Fruit fly (Drosophila melanogaster) whole organism, embryonic: ENCODE data around the gene CG31999.

ENCODE experiments used
- Blimp-1 ChIP-seq: fragments of 200-800 bp; sonication (Bioruptor generic); optimal IDR thresholded peaks from 3 replicates; lab custom pipeline; 2018; ENCODE audit warnings: missing biosample characterization, missing genetic modification characterization, mild to moderate bottlenecking, moderate library complexity, missing genetic modification reagents
- CG10431 ChIP-seq: fragments of 200-800 bp; sonication (Bioruptor generic); optimal IDR thresholded peaks from 3 replicates; lab custom pipeline; 2018; ENCODE audit warnings: missing biosample characterization, mild to moderate bottlenecking, missing genetic modification characterization
- CG10959 ChIP-seq: fragments of 200-800 bp; sonication (Bioruptor generic); IDR thresholded peaks from 2 replicates; pipeline ENCODE4 v1.3.6; 2022; ENCODE audit warnings: missing biosample characterization, missing genetic modification characterization
- CG11456 ChIP-seq: fragments of 200-800 bp; sonication (Bioruptor generic); IDR thresholded peaks from 3 replicates; pipeline ENCODE4 v1.3.6; 2022; ENCODE audit warnings: missing biosample characterization, missing genetic modification characterization
- CG12299 ChIP-seq: fragments of 200-800 bp; sonication (Bioruptor generic); optimal IDR thresholded peaks from 2 replicates; lab custom pipeline; 2018; ENCODE audit warnings: missing biosample characterization, mild to moderate bottlenecking, missing genetic modification characterization
- CG14860 ChIP-seq: fragments of 200-800 bp; sonication (Bioruptor generic); IDR thresholded peaks from 3 replicates; pipeline ENCODE4 v1.3.6; 2022; ENCODE audit warnings: missing biosample characterization, missing genetic modification characterization; ENCODE audit not compliant: partially characterized antibody
- CG16813 ChIP-seq: fragments of 200-800 bp; sonication (Bioruptor generic); IDR thresholded peaks from 3 replicates; pipeline ENCODE4 v1.3.6; 2022; ENCODE audit warnings: missing biosample characterization, missing genetic modification characterization; ENCODE audit not compliant: partially characterized antibody
- CG17186 ChIP-seq: fragments of 200-800 bp; sonication (Bioruptor generic); optimal IDR thresholded peaks from 3 replicates; lab custom pipeline; 2017; ENCODE audit warnings: missing biosample characterization, missing genetic modification reagents, missing genetic modification characterization
- CG17385 ChIP-seq: fragments of 200-800 bp; sonication (Bioruptor generic); optimal IDR thresholded peaks from 3 replicates; lab custom pipeline; 2018; ENCODE audit warnings: missing biosample characterization, mild to moderate bottlenecking, missing genetic modification characterization
- CG2875 ChIP-seq: fragments of 200-800 bp; sonication (Bioruptor generic); optimal IDR thresholded peaks from 2 replicates; lab custom pipeline; 2017; ENCODE audit warnings: missing biosample characterization, mild to moderate bottlenecking, missing genetic modification characterization, missing genetic modification reagents
- CG30020 ChIP-seq: fragments of 200-800 bp; optimal IDR thresholded peaks from 2 replicates; lab custom pipeline; 2019; ENCODE audit warnings: missing biosample characterization, mild to moderate bottlenecking, missing genetic modification characterization, moderate library complexity
- CG31224 ChIP-seq: fragments of 200-800 bp; sonication (Bioruptor generic); IDR thresholded peaks from 2 replicates; pipeline ENCODE4 v1.3.6; 2022; ENCODE audit warnings: missing biosample characterization, missing genetic modification characterization
- CG3838 ChIP-seq: fragments of 200-800 bp; sonication (Bioruptor generic); optimal IDR thresholded peaks from 3 replicates; lab custom pipeline; 2016; ENCODE audit warnings: missing biosample characterization, missing genetic modification characterization
- CG4328 ChIP-seq: fragments of 200-800 bp; sonication (Bioruptor generic); optimal IDR thresholded peaks from 3 replicates; lab custom pipeline; 2017; ENCODE audit warnings: missing biosample characterization, missing genetic modification reagents, missing genetic modification characterization
- CG6683 ChIP-seq: fragments of 200-800 bp; sonication (Bioruptor generic); optimal IDR thresholded peaks from 2 replicates; lab custom pipeline; 2017; ENCODE audit warnings: missing biosample characterization, mild to moderate bottlenecking, missing genetic modification characterization, missing genetic modification reagents
- CG7357 ChIP-seq: fragments of 200-800 bp; sonication (Bioruptor generic); IDR thresholded peaks from 3 replicates; pipeline ENCODE4 v1.3.6; 2022; ENCODE audit warnings: missing biosample characterization, missing genetic modification characterization
- Dad ChIP-seq: fragments of 200-800 bp; sonication (Bioruptor generic); optimal IDR thresholded peaks from 3 replicates; lab custom pipeline; 2016; ENCODE audit warnings: missing biosample characterization, missing genetic modification characterization
- Dek ChIP-seq: fragments of 200-800 bp; sonication (Bioruptor generic); optimal IDR thresholded peaks from 3 replicates; lab custom pipeline; 2019; ENCODE audit warnings: missing biosample characterization, mild to moderate bottlenecking, missing genetic modification characterization, moderate library complexity
- Dip2 ChIP-seq: fragments of 200-800 bp; sonication (Bioruptor generic); IDR thresholded peaks from 2 replicates; pipeline ENCODE4 v1.3.6; 2022; ENCODE audit warnings: missing biosample characterization, missing genetic modification characterization
- E2f1 ChIP-seq: fragments of 200-800 bp; sonication (Bioruptor generic); IDR thresholded peaks from 2 replicates; pipeline ENCODE4 v1.3.6; 2022; ENCODE audit warnings: missing biosample characterization, missing genetic modification characterization
- Hr51 ChIP-seq, 2 experiments: fragments of 200-800 bp; sonication (Bioruptor generic); optimal IDR thresholded peaks; 2 replicates in 1 of 2; 3 replicates in 1 of 2; lab custom pipeline; 2016 to 2018; ENCODE audit warnings: missing biosample characterization in 2 of 2, missing genetic modification characterization in 2 of 2, mild to moderate bottlenecking in 1 of 2, moderate library complexity in 1 of 2
- Hsf ChIP-seq: fragments of 200-800 bp; sonication (Bioruptor generic); optimal IDR thresholded peaks from 3 replicates; lab custom pipeline; 2016; ENCODE audit warnings: missing biosample characterization, missing genetic modification characterization
- MBD-R2 ChIP-seq: fragments of 200-800 bp; sonication (Bioruptor generic); IDR thresholded peaks from 2 replicates; pipeline ENCODE4 v1.3.6; 2022; ENCODE audit warnings: missing biosample characterization, missing genetic modification characterization
- Mes4 ChIP-seq: fragments of 200-800 bp; sonication (Bioruptor generic); optimal IDR thresholded peaks from 2 replicates; lab custom pipeline; 2016; ENCODE audit warnings: missing biosample characterization, missing genetic modification characterization
- NC2α ChIP-seq: fragments of 200-800 bp; sonication (Bioruptor generic); optimal IDR thresholded peaks from 2 replicates; lab custom pipeline; 2016; ENCODE audit warnings: missing biosample characterization, missing genetic modification characterization
- NFAT ChIP-seq: fragments of 200-800 bp; sonication (Bioruptor generic); IDR thresholded peaks from 2 replicates; pipeline ENCODE4 v1.3.6; 2022; ENCODE audit warnings: missing biosample characterization, missing genetic modification characterization
- Oaz ChIP-seq: fragments of 200-800 bp; sonication (Bioruptor generic); IDR thresholded peaks from 2 replicates; pipeline ENCODE4 v1.3.6; 2022; ENCODE audit warnings: missing biosample characterization, missing genetic modification characterization
- YL-1 ChIP-seq: fragments of 200-800 bp; sonication (Bioruptor generic); optimal IDR thresholded peaks from 3 replicates; lab custom pipeline; 2017; ENCODE audit warnings: missing biosample characterization, mild to moderate bottlenecking, missing genetic modification characterization
- ara ChIP-seq: fragments of 200-800 bp; sonication (Bioruptor generic); IDR thresholded peaks from 2 replicates; pipeline ENCODE4 v1.3.6; 2022; ENCODE audit warnings: missing biosample characterization, missing genetic modification characterization
- az2 ChIP-seq: fragments of 200-800 bp; sonication (Bioruptor generic); optimal IDR thresholded peaks from 3 replicates; lab custom pipeline; 2016; ENCODE audit warnings: missing biosample characterization, missing genetic modification characterization
- bbx ChIP-seq: fragments of 200-800 bp; sonication (Bioruptor generic); IDR thresholded peaks from 2 replicates; pipeline ENCODE4 v1.3.6; 2022; ENCODE audit warnings: missing biosample characterization, missing genetic modification characterization; ENCODE audit not compliant: partially characterized antibody
- br ChIP-seq: fragments of >200 bp; optimal IDR thresholded peaks from 2 replicates; lab custom pipeline; 2017
- crc ChIP-seq: fragments of 200-800 bp; sonication (Bioruptor generic); optimal IDR thresholded peaks from 2 replicates; lab custom pipeline; 2016; ENCODE audit warnings: missing biosample characterization, missing genetic modification characterization
- disco-r ChIP-seq: fragments of 200-800 bp; sonication (Bioruptor generic); optimal IDR thresholded peaks from 2 replicates; lab custom pipeline; 2016; ENCODE audit warnings: missing biosample characterization, missing genetic modification characterization
- dpn ChIP-seq, 2 experiments: fragments of 200-800 bp; sonication (Bioruptor generic); optimal IDR thresholded peaks; 3 replicates each; lab custom pipeline; 2016; ENCODE audit warnings: missing biosample characterization in 2 of 2, missing genetic modification characterization in 2 of 2
- gfzf ChIP-seq: fragments of 200-800 bp; sonication (Bioruptor generic); optimal IDR thresholded peaks from 2 replicates; lab custom pipeline; 2016; ENCODE audit warnings: missing biosample characterization, mild to moderate bottlenecking, missing genetic modification characterization, moderate library complexity
- hkb ChIP-seq, 2 experiments: fragments of 200-800 bp in 1 of 2; fragments of >200 bp in 1 of 2; sonication (Bioruptor generic) in 1 of 2; IDR thresholded peaks in 1 of 2; optimal IDR thresholded peaks in 1 of 2; 2 replicates each; pipeline versions ENCODE4 v1.3.6 to Lab custom; 2017 to 2022; ENCODE audit warnings: missing biosample characterization in 1 of 2, missing genetic modification characterization in 1 of 2
- lbe ChIP-seq: fragments of 200-800 bp; sonication (Bioruptor generic); optimal IDR thresholded peaks from 2 replicates; lab custom pipeline; 2016; ENCODE audit warnings: missing biosample characterization, mild to moderate bottlenecking, missing genetic modification characterization
- maf-S ChIP-seq: fragments of 200-800 bp; sonication (Bioruptor generic); optimal IDR thresholded peaks from 2 replicates; lab custom pipeline; 2016; ENCODE audit warnings: missing biosample characterization, missing genetic modification characterization
- nerfin-1 ChIP-seq: fragments of 200-800 bp; sonication (Bioruptor generic); optimal IDR thresholded peaks from 3 replicates; lab custom pipeline; 2019; ENCODE audit warnings: missing biosample characterization, mild to moderate bottlenecking, missing genetic modification characterization, moderate library complexity
- nom ChIP-seq: fragments of 200-800 bp; sonication (Bioruptor generic); optimal IDR thresholded peaks from 2 replicates; lab custom pipeline; 2017; ENCODE audit warnings: missing biosample characterization, missing genetic modification characterization, mild to moderate bottlenecking, moderate library complexity, missing genetic modification reagents
- pb ChIP-seq: fragments of 200-800 bp; sonication (Bioruptor generic); optimal IDR thresholded peaks from 3 replicates; lab custom pipeline; 2016; ENCODE audit warnings: missing biosample characterization, missing genetic modification characterization
- row ChIP-seq: fragments of 200-800 bp; sonication (Bioruptor generic); IDR thresholded peaks from 3 replicates; pipeline ENCODE4 v1.3.6; 2022; ENCODE audit warnings: missing biosample characterization, missing genetic modification characterization
- schlank ChIP-seq: fragments of 200-800 bp; sonication (Bioruptor generic); optimal IDR thresholded peaks from 2 replicates; lab custom pipeline; 2018; ENCODE audit warnings: missing biosample characterization, mild to moderate bottlenecking, missing genetic modification characterization
- sens-2 ChIP-seq: fragments of 200-800 bp; sonication (Bioruptor generic); IDR thresholded peaks from 2 replicates; pipeline ENCODE4 v1.3.6; 2022; ENCODE audit warnings: missing biosample characterization, missing genetic modification characterization
- sisA ChIP-seq: fragments of 200-800 bp; sonication (Bioruptor generic); IDR thresholded peaks from 2 replicates; pipeline ENCODE4 v1.3.6; 2022; ENCODE audit warnings: missing biosample characterization, missing genetic modification characterization
- ssp ChIP-seq: fragments of 200-800 bp; sonication (Bioruptor generic); IDR thresholded peaks from 2 replicates; pipeline ENCODE4 v1.3.6; 2022; ENCODE audit warnings: missing biosample characterization, missing genetic modification characterization
- sug ChIP-seq: fragments of 200-800 bp; optimal IDR thresholded peaks from 2 replicates; lab custom pipeline; 2019; ENCODE audit warnings: missing biosample characterization, mild to moderate bottlenecking, missing genetic modification characterization, moderate library complexity
- tap ChIP-seq: fragments of 200-800 bp; optimal IDR thresholded peaks from 3 replicates; lab custom pipeline; 2019; ENCODE audit warnings: missing biosample characterization, mild to moderate bottlenecking, missing genetic modification characterization, moderate library complexity
- tgo ChIP-seq: fragments of 200-800 bp; sonication (Bioruptor generic); IDR thresholded peaks from 3 replicates; pipeline ENCODE4 v1.3.6; 2022; ENCODE audit warnings: missing biosample characterization, missing genetic modification characterization
- zf30C ChIP-seq: fragments of 200-800 bp; sonication (Bioruptor generic); optimal IDR thresholded peaks from 3 replicates; lab custom pipeline; 2018; ENCODE audit warnings: missing biosample characterization, mild to moderate bottlenecking, missing genetic modification characterization

CG31999 gene

DNA sequence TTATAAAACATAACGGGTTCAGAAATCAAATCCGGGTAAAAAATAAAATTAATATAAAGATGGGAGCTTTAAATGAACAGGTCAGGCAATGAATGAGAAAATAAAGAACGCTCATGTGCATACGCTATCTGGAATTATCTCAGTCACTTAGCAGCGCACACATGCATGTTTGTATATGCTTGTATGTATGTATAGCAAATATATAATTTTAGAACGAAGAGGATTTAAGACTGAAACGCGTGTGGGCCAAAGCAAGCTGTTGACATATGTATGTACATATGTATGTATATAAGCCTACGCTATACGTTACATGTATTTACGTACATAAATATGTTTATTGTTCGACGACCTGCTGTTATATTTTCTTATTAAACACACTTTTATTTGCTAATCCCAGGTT, 1.7 kb downstream of the CG31999 start (continued):
- TF ChIP-seq hkb (optimal IDR thresholded peaks at IDR 0.05; lab: Kevin White, UChicago) (no peak), hkb (GFP tag; IDR thresholded peaks at IDR 0.05; lab: Robert Waterston, UW) (0 out of 2 replicates have a peak, but pooled peaks have one; percentile 51), CG11456 (GFP tag; lab: Robert Waterston, UW) (no peak), CG31224 (GFP tag; lab: Robert Waterston, UW) (no peak), CG17385 (no peak), disco-r (GFP tag; lab: Kevin White, UChicago) (no peak), CG6683 (GFP tag; lab: Kevin White, UChicago) (no peak), Oaz (GFP tag; lab: Robert Waterston, UW) (no peak), br (lab: Kevin White, UChicago) (no peak), sisA (GFP tag; lab: Robert Waterston, UW) (no peak), pb (GFP tag; lab: Kevin White, UChicago) (no peak), dpn (GFP tag; optimal IDR thresholded peaks at IDR 0.05; lab: Kevin White, UChicago) (no peak), MBD-R2 (GFP tag; lab: Robert Waterston, UW) (no peak), CG4328 (GFP tag; lab: Kevin White, UChicago) (peak; percentile 53), maf-S (GFP tag; lab: Kevin White, UChicago) (no peak), Hr51 (GFP tag; optimal IDR thresholded peaks at IDR 0.05; lab: Kevin White, UChicago) (no peak), tap (no peak), CG10431 (no peak), Hsf (no peak), ssp (GFP tag; lab: Robert Waterston, UW) (no peak), nom (GFP tag; lab: Kevin White, UChicago) (peak; percentile 33), CG30020 (tag; lab: Kevin White, UChicago) (peak; percentile 71), YL-1 (GFP tag; lab: Kevin White, UChicago) (peak; percentile 48), Mes4 (no peak), lbe (no peak), CG16813 (GFP tag; lab: Robert Waterston, UW) (no peak), az2 (no peak), Dek (no peak), nerfin-1 (no peak), schlank (tag; lab: Kevin White, UChicago) (no peak), CG12299 (tag; lab: Kevin White, UChicago) (peak; percentile 37), bbx (no peak), Dip2 (no peak), E2f1 (GFP tag; lab: Robert Waterston, UW) (no peak), NFAT (GFP tag; lab: Robert Waterston, UW) (no peak), crc (GFP tag; lab: Kevin White, UChicago) (no peak), NC2α (GFP tag; lab: Kevin White, UChicago) (no peak), sens-2 (no peak), Blimp-1 (GFP tag; lab: Kevin White, UChicago) (no peak), CG3838 (GFP tag; lab: Kevin White, UChicago) (peak; percentile 4), CG14860 (GFP tag; lab: Robert Waterston, UW) (no peak), ara (GFP tag; lab: Robert Waterston, UW) (no peak), CG17186 (no peak), gfzf (GFP tag; lab: Kevin White, UChicago) (no peak), zf30C (GFP tag; lab: Kevin White, UChicago) (no peak), CG2875 (GFP tag; lab: Kevin White, UChicago) (peak; percentile 48), Dad (no peak), CG7357 (GFP tag; lab: Robert Waterston, UW) (no peak), CG10959 (GFP tag; lab: Robert Waterston, UW) (no peak), row (GFP tag; lab: Robert Waterston, UW) (no peak), tgo (no peak), sug (tag; lab: Kevin White, UChicago) (peak; percentile 38)
